Worm (Caenorhabditis elegans) whole organism, L1 larva: ENCODE measurements around the gene era-1.
A peak's percentile ranks its signal among the peaks of the same experiment; 100 is the strongest.

Experiments used
- C04F5.9 ChIP-seq: sonication (generic microtip); optimal IDR thresholded peaks from 2 replicates; lab custom pipeline; 2016; ENCODE audit warnings: missing genetic modification characterization, missing compliant biosample characterization
- C16A3.4 ChIP-seq: fragments of 150-350 bp; optimal IDR thresholded peaks from 2 replicates; lab custom pipeline; 2014; ENCODE audit warnings: missing biosample characterization, missing genetic modification characterization
- C34B4.2 ChIP-seq: sonication (generic microtip); optimal IDR thresholded peaks from 2 replicates; lab custom pipeline; 2017; ENCODE audit warnings: mild to moderate bottlenecking, missing genetic modification characterization, missing compliant biosample characterization
- Y116A8C.19 ChIP-seq: sonication (generic microtip); optimal IDR thresholded peaks from 2 replicates; lab custom pipeline; 2016; ENCODE audit warnings: missing compliant biosample characterization, missing genetic modification characterization, borderline replicate concordance
- aha-1 ChIP-seq: fragments of 150-350 bp; optimal IDR thresholded peaks from 2 replicates; lab custom pipeline; 2014; ENCODE audit warnings: missing biosample characterization, missing genetic modification characterization
- aly-2 ChIP-seq: fragments of 150-350 bp; optimal IDR thresholded peaks from 2 replicates; lab custom pipeline; 2014; ENCODE audit warnings: missing biosample characterization, missing genetic modification characterization
- ama-1 ChIP-seq: fragments of 150-350 bp; optimal IDR thresholded peaks from 2 replicates; lab custom pipeline; 2014
- blmp-1 ChIP-seq: fragments of 150-350 bp; optimal IDR thresholded peaks from 2 replicates; lab custom pipeline; 2014; ENCODE audit warnings: missing biosample characterization, missing genetic modification characterization
- ceh-82 ChIP-seq, 3 experiments: fragments of 150-350 bp in 1 of 3; sonication (generic microtip) in 2 of 3; optimal IDR thresholded peaks; 2 replicates each; lab custom pipeline; 2014 to 2017; ENCODE audit warnings: missing biosample characterization in 3 of 3, missing genetic modification characterization in 3 of 3
- ces-1 ChIP-seq: fragments of 150-350 bp; optimal IDR thresholded peaks from 2 replicates; lab custom pipeline; 2014; ENCODE audit warnings: missing biosample characterization, missing genetic modification reagents, missing genetic modification characterization
- efl-3 ChIP-seq: fragments of 200-800 bp; sonication (Bioruptor generic); optimal IDR thresholded peaks from 2 replicates; lab custom pipeline; 2018; ENCODE audit warnings: mild to moderate bottlenecking, missing genetic modification characterization, missing compliant biosample characterization
- egl-27 ChIP-seq, 2 experiments: fragments of 150-350 bp in 1 of 2; sonication (generic microtip); optimal IDR thresholded peaks; 3 replicates each; lab custom pipeline; 2017 to 2018; ENCODE audit warnings: missing biosample characterization in 2 of 2, missing genetic modification characterization in 2 of 2, missing genetic modification reagents in 2 of 2
- elt-2 ChIP-seq: sonication (generic microtip); optimal IDR thresholded peaks from 2 replicates; lab custom pipeline; 2016; ENCODE audit warnings: missing genetic modification characterization, mild to moderate bottlenecking, inconsistent platforms, missing compliant biosample characterization, missing genetic modification reagents
- elt-3 ChIP-seq, 6 experiments: fragments of 150-350 bp in 1 of 6; sonication (generic microtip); optimal IDR thresholded peaks; 2 replicates each; lab custom pipeline; 2017 to 2018; ENCODE audit warnings: missing biosample characterization in 6 of 6, missing genetic modification characterization in 6 of 6, inconsistent platforms in 1 of 6
- fkh-8 ChIP-seq: sonication (generic microtip); optimal IDR thresholded peaks from 2 replicates; lab custom pipeline; 2016; ENCODE audit warnings: mild to moderate bottlenecking, missing genetic modification characterization, missing compliant biosample characterization
- fos-1 ChIP-seq: fragments of 150-350 bp; optimal IDR thresholded peaks from 2 replicates; lab custom pipeline; 2014; ENCODE audit warnings: missing biosample characterization, missing genetic modification characterization
- grh-1 ChIP-seq: fragments of 200-800 bp; sonication (Bioruptor generic); IDR thresholded peaks from 2 replicates; pipeline ENCODE4 v1.3.6; 2022; ENCODE audit warnings: missing genetic modification reagents, missing genetic modification characterization, missing compliant biosample characterization
- hlh-4 ChIP-seq: sonication (generic microtip); optimal IDR thresholded peaks from 2 replicates; lab custom pipeline; 2016; ENCODE audit warnings: mild to moderate bottlenecking, missing genetic modification characterization, missing compliant biosample characterization
- irx-1 ChIP-seq: sonication (generic microtip); optimal IDR thresholded peaks from 2 replicates; lab custom pipeline; 2016; ENCODE audit warnings: missing genetic modification characterization, missing compliant biosample characterization
- lin-14 ChIP-seq: fragments of 200-800 bp; sonication (Bioruptor generic); optimal IDR thresholded peaks from 2 replicates; lab custom pipeline; 2018; ENCODE audit warnings: mild to moderate bottlenecking, missing genetic modification characterization, moderate library complexity, missing compliant biosample characterization
- lin-15B ChIP-seq: fragments of 150-350 bp; sonication (generic microtip); optimal IDR thresholded peaks from 3 replicates; lab custom pipeline; 2014; ENCODE audit warnings: missing biosample characterization, missing genetic modification characterization
- lin-35 ChIP-seq, 2 experiments: fragments of 150-350 bp; optimal IDR thresholded peaks; 2 replicates each; lab custom pipeline; 2014; ENCODE audit warnings: missing biosample characterization in 2 of 2, missing genetic modification characterization in 2 of 2, missing genetic modification reagents in 2 of 2
- lin-39 ChIP-seq: fragments of 150-350 bp; optimal IDR thresholded peaks from 2 replicates; lab custom pipeline; 2014; ENCODE audit warnings: missing biosample characterization, missing genetic modification reagents, missing genetic modification characterization
- mef-2 ChIP-seq: fragments of 150-350 bp; optimal IDR thresholded peaks from 2 replicates; lab custom pipeline; 2014; ENCODE audit warnings: missing biosample characterization, missing genetic modification characterization
- nhr-11 ChIP-seq: fragments of 150-350 bp; optimal IDR thresholded peaks from 2 replicates; lab custom pipeline; 2014; ENCODE audit warnings: missing biosample characterization, missing genetic modification characterization
- nhr-19 ChIP-seq: fragments of 200-800 bp; sonication (Bioruptor generic); conservative IDR thresholded peaks from 2 replicates; pipeline ENCODE4 v1.3.6; 2022; ENCODE audit warnings: missing genetic modification characterization, missing compliant biosample characterization
- nhr-20 ChIP-seq: sonication (generic microtip); optimal IDR thresholded peaks from 2 replicates; lab custom pipeline; 2016; ENCODE audit warnings: mild to moderate bottlenecking, missing genetic modification characterization, missing compliant biosample characterization
- nhr-47 ChIP-seq: sonication (generic microtip); optimal IDR thresholded peaks from 2 replicates; lab custom pipeline; 2016; ENCODE audit warnings: mild to moderate bottlenecking, missing genetic modification characterization, moderate library complexity, missing compliant biosample characterization
- nhr-76 ChIP-seq: sonication (generic microtip); optimal IDR thresholded peaks from 2 replicates; lab custom pipeline; 2017; ENCODE audit warnings: missing biosample characterization, missing genetic modification characterization
- nhr-85 ChIP-seq: sonication (generic microtip); peaks from one replicate; lab custom pipeline; 2016; ENCODE audit warnings: missing genetic modification characterization, inconsistent platforms, missing compliant biosample characterization
- pag-3 ChIP-seq: sonication (generic microtip); optimal IDR thresholded peaks from 2 replicates; lab custom pipeline; 2017; ENCODE audit warnings: missing genetic modification characterization, mild to moderate bottlenecking, missing compliant biosample characterization, antibody characterized with exemption, borderline replicate concordance; ENCODE audit not compliant: insufficient read depth
- pax-3 ChIP-seq: fragments of 200-800 bp; sonication (Bioruptor generic); optimal IDR thresholded peaks from 2 replicates; lab custom pipeline; 2018; ENCODE audit warnings: mild to moderate bottlenecking, missing genetic modification characterization, moderate library complexity, missing compliant biosample characterization
- sox-4 ChIP-seq: sonication (generic microtip); optimal IDR thresholded peaks from 2 replicates; lab custom pipeline; 2016; ENCODE audit warnings: missing genetic modification characterization, missing compliant biosample characterization
- sptf-1 ChIP-seq: fragments of 150-350 bp; optimal IDR thresholded peaks from 2 replicates; lab custom pipeline; 2014; ENCODE audit warnings: missing biosample characterization, missing genetic modification characterization
- swsn-7 ChIP-seq: sonication (generic microtip); optimal IDR thresholded peaks from 2 replicates; lab custom pipeline; 2016; ENCODE audit warnings: missing genetic modification characterization, missing compliant biosample characterization
- tbx-2 ChIP-seq: sonication (generic microtip); optimal IDR thresholded peaks from 2 replicates; lab custom pipeline; 2016; ENCODE audit warnings: missing genetic modification characterization, missing compliant biosample characterization
- tlp-1 ChIP-seq: fragments of 150-350 bp; optimal IDR thresholded peaks from 2 replicates; lab custom pipeline; 2014; ENCODE audit warnings: missing biosample characterization, missing genetic modification characterization
- unc-130 ChIP-seq: fragments of 150-350 bp; optimal IDR thresholded peaks from 2 replicates; lab custom pipeline; 2017; ENCODE audit warnings: missing biosample characterization, missing genetic modification characterization, inconsistent platforms
- unc-30 ChIP-seq: sonication (generic microtip); optimal IDR thresholded peaks from 2 replicates; lab custom pipeline; 2017; ENCODE audit warnings: missing biosample characterization, missing genetic modification characterization
- unc-86 ChIP-seq: sonication (generic microtip); optimal IDR thresholded peaks from 2 replicates; lab custom pipeline; 2016; ENCODE audit warnings: missing genetic modification characterization, missing compliant biosample characterization
- unc-98 ChIP-seq: fragments of 200-800 bp; sonication (Bioruptor generic); IDR thresholded peaks from 2 replicates; pipeline ENCODE4 v1.3.6; 2022; ENCODE audit warnings: missing genetic modification characterization, missing compliant biosample characterization
- vab-15 ChIP-seq: sonication (generic microtip); optimal IDR thresholded peaks from 2 replicates; lab custom pipeline; 2017; ENCODE audit warnings: missing genotype, mild to moderate bottlenecking, missing genetic modification characterization, missing compliant biosample characterization
- xbp-1 ChIP-seq: sonication (generic microtip); optimal IDR thresholded peaks from 2 replicates; lab custom pipeline; 2016; ENCODE audit warnings: missing genetic modification characterization, missing compliant biosample characterization
- zag-1 ChIP-seq: fragments of 150-350 bp; optimal IDR thresholded peaks from 2 replicates; lab custom pipeline; 2014; ENCODE audit warnings: missing biosample characterization, missing genetic modification characterization
- ztf-11 ChIP-seq, 2 experiments: sonication (generic microtip); optimal IDR thresholded peaks; 2 replicates each; lab custom pipeline; 2016 to 2017; ENCODE audit warnings: missing genetic modification characterization in 2 of 2, missing biosample characterization in 1 of 2, missing compliant biosample characterization in 1 of 2
- ztf-4 ChIP-seq: fragments of 150-350 bp; optimal IDR thresholded peaks from 2 replicates; lab custom pipeline; 2014; ENCODE audit warnings: missing biosample characterization, missing genetic modification characterization

The era-1 gene

DNA sequence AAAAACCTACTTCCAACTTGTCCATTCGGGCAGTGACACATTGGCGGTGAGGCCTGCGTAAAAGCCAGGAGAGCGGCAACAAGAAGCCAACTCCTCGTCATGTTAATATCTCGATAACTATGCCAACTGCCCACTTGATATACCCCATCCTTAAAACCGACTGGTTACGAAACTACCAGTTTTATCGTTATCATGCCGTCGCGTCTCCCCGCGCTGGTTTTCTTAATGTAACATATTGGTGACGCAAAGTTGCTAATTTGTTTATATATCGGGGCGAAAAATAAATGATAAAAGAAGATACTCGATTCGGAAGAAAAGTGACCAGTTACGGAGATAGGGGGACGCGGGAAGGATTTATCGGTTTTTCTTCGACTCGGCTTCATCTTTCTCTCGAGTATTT, 28.7 kb downstream of the era-1 start, which contains the start of gene grl-9 (continued):
- TF ChIP-seq lin-39 (tag; lab: Kevin White, UChicago) (no peak), egl-27 (tag; optimal IDR thresholded peaks at IDR 0.05; lab: Kevin White, UChicago) (no peak)

- TF ChIP-seq lin-35 (GFP tag; optimal IDR thresholded peaks at IDR 0.05; lab: Kevin White, UChicago) (no peak), ztf-11 (tag; optimal IDR thresholded peaks at IDR 0.05; lab: Kevin White, UChicago) (no peak), efl-3 (GFP tag; lab: Kevin White, UChicago) (no peak), hlh-4 (tag; lab: Kevin White, UChicago) (no peak), aly-2 (tag; lab: Kevin White, UChicago) (no peak), ces-1 (GFP tag; lab: Kevin White, UChicago) (no peak), C34B4.2 (no peak), nhr-19 (GFP tag; lab: Robert Waterston, UW) (no peak), xbp-1 (tag; lab: Kevin White, UChicago) (no peak), fkh-8 (tag; lab: Kevin White, UChicago) (no peak), pax-3 (tag; lab: Kevin White, UChicago) (no peak), tbx-2 (no peak), irx-1 (no peak), aha-1 (tag; lab: Kevin White, UChicago) (no peak), nhr-11 (no peak), sptf-1 (tag; lab: Kevin White, UChicago) (no peak)
- TF ChIP-seq, all 84 proteins: peak for 0
Observed at ce11 chrV:6732995-6733394, 30.1 kb downstream of the era-1 start, which contains the start of gene grl-8. grl-8 (minus strand) TSS chrV:6733095.

DNA sequence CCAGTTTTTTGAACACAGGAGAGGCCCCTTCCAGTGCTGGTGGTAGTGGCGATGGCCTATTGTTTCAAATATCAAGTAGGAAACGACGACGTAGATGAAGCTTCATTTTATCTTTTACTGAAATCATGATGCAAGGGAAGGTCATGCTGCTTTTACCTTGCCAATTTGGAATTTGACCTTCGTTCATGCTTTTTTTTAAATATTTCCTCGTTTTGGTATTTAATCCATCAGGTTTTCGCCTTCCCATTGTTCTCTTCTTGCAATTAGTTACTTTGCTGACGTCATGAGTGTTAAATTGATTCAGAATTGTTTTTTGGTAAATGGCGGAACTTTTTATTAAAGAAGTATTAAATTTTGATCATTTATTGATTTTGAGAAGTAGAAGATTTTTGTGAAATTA, 33.3 kb downstream of the era-1 start:
- peak; percentile 63 for TF ChIP-seq nhr-85 (tag; lab: Kevin White, UChicago)
- TF ChIP-seq efl-3 (GFP tag; lab: Kevin White, UChicago), result no peak
- no peak for TF ChIP-seq egl-27 (tag; optimal IDR thresholded peaks at IDR 0.05; lab: Kevin White, UChicago)
- TF ChIP-seq C16A3.4 (tag; lab: Kevin White, UChicago), result no peak
- TF ChIP-seq nhr-47 (tag; lab: Kevin White, UChicago), result no peak
- TF ChIP-seq nhr-20, result no peak

DNA sequence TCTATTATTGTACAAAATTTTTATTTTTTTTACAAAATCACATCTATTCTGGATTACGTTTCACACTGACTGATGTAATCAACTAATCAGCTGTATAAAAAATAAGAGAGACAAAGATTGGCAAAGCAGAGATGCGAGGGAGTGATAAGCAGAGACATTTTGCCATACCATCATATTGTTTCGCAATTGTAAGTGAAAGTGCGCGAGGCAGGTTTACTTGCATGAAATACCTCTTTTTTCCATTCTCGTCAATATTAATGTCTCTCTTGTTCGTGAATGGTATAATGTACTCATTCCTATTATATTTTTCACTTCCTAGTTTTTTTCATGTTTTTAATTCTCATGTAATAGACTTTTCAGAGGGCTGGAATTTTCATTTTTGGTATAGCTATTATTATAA, 34.0 kb downstream of the era-1 start:
- no peak for TF ChIP-seq nhr-19 (GFP tag; lab: Robert Waterston, UW)
- TF ChIP-seq fos-1 (tag; lab: Kevin White, UChicago), result no peak
- TF ChIP-seq mef-2 (tag; lab: Kevin White, UChicago), result no peak
- TF ChIP-seq nhr-76 (tag; lab: Kevin White, UChicago), result no peak
- TF ChIP-seq grh-1 (GFP tag; lab: Robert Waterston, UW), result no peak
- peak; percentile 35 for TF ChIP-seq pag-3
- no peak for TF ChIP-seq unc-98 (GFP tag; lab: Robert Waterston, UW)
- no peak for TF ChIP-seq Y116A8C.19 (tag; lab: Kevin White, UChicago)
- TF ChIP-seq fkh-8 (tag; lab: Kevin White, UChicago), result no peak
- TF ChIP-seq elt-3 (tag; optimal IDR thresholded peaks at IDR 0.05; lab: Kevin White, UChicago), result peak in 1 of 6 experiments; percentile 81
- no peak for TF ChIP-seq unc-130 (tag; lab: Kevin White, UChicago)
- TF ChIP-seq unc-30, result no peak
- no peak for TF ChIP-seq elt-2 (tag; lab: Kevin White, UChicago)
- no peak for TF ChIP-seq xbp-1 (tag; lab: Kevin White, UChicago)
- TF ChIP-seq lin-15B (tag; lab: Kevin White, UChicago), result no peak
- no peak for TF ChIP-seq sox-4
- TF ChIP-seq nhr-20, result no peak
- peak; percentile 71 for TF ChIP-seq nhr-85 (tag; lab: Kevin White, UChicago)
- TF ChIP-seq blmp-1, result peak; percentile 92
- peak; percentile 42 for TF ChIP-seq lin-14 (GFP tag; lab: Kevin White, UChicago)
- TF ChIP-seq C04F5.9 (tag; lab: Kevin White, UChicago), result no peak
- no peak for TF ChIP-seq zag-1
- TF ChIP-seq ama-1 (lab: Kevin White, UChicago), result no peak
- TF ChIP-seq swsn-7 (tag; lab: Kevin White, UChicago), result no peak
- TF ChIP-seq tlp-1 (tag; lab: Kevin White, UChicago), result no peak
- no peak for TF ChIP-seq unc-86 (tag; lab: Kevin White, UChicago)
- no peak for TF ChIP-seq pax-3 (tag; lab: Kevin White, UChicago)
- TF ChIP-seq lin-39 (tag; lab: Kevin White, UChicago), result no peak
- TF ChIP-seq vab-15 (tag; lab: Kevin White, UChicago), result no peak
- TF ChIP-seq hlh-4 (tag; lab: Kevin White, UChicago), result no peak
- TF ChIP-seq ceh-82 (tag; optimal IDR thresholded peaks at IDR 0.05; lab: Kevin White, UChicago), result no peak
- no peak for TF ChIP-seq ztf-4 (tag; lab: Kevin White, UChicago)
